Fruit fly (Drosophila melanogaster): ENCODE data around the gene E2f1.

Gene E2f1

dm6 chr3R:21605291-21605898 lies 55.3 kb downstream of the E2f1 start (continued):
- TF ChIP-seq Lpt (GFP tag; optimal IDR thresholded peaks at IDR 0.05) (peak; percentile 87), svp (GFP tag) (peak; percentile 90), CG8119 (GFP tag; IDR thresholded peaks at IDR 0.05) (no peak), Hr4 (GFP tag; optimal IDR thresholded peaks at IDR 0.05) (no peak), Ets96B (tag; optimal IDR thresholded peaks at IDR 0.05) (peak; percentile 22), topi (GFP tag; optimal IDR thresholded peaks at IDR 0.05) (no peak), Blimp-1 (GFP tag; optimal IDR thresholded peaks at IDR 0.05) (peak; percentile 73), CG1621 (tag; optimal IDR thresholded peaks at IDR 0.05) (peak; percentile 92), pdm3 (GFP tag; optimal IDR thresholded peaks at IDR 0.05) (peak; percentile 59), fd85E (GFP tag; optimal IDR thresholded peaks at IDR 0.05) (peak; percentile 47), CG6808 (GFP tag; optimal IDR thresholded peaks at IDR 0.05) (peak; percentile 98), CG6792 (GFP tag; optimal IDR thresholded peaks at IDR 0.05) (peak; percentile 16), CG6163 (GFP tag; IDR thresholded peaks at IDR 0.05) (no peak), spab (GFP tag; optimal IDR thresholded peaks at IDR 0.05) (peak; percentile 94), OdsH (GFP tag; optimal IDR thresholded peaks at IDR 0.05) (peak; percentile 30)

dm6 chr3R:21604564-21604963 lies 56.1 kb downstream of the E2f1 start:
- peak; percentile 82 for TF ChIP-seq svp (GFP tag)
- peak; percentile 64 for TF ChIP-seq eg (GFP tag; IDR thresholded peaks at IDR 0.05)
- no peak for TF ChIP-seq CG15336 (GFP tag; IDR thresholded peaks at IDR 0.05)
- peak; percentile 13 for TF ChIP-seq Lpt (GFP tag; optimal IDR thresholded peaks at IDR 0.05)
- TF ChIP-seq ss (GFP tag; optimal IDR thresholded peaks at IDR 0.05) = peak in 1 of 2 experiments; percentile 31

- TF ChIP-seq Ets96B (tag; optimal IDR thresholded peaks at IDR 0.05) (no peak), CG11294 (GFP tag; IDR thresholded peaks at IDR 0.05) (no peak), Ets21C (GFP tag; optimal IDR thresholded peaks at IDR 0.05) (no peak), CG10631 (GFP tag; optimal IDR thresholded peaks at IDR 0.05) (no peak), Hr39 (GFP tag; optimal IDR thresholded peaks at IDR 0.05) (no peak), fd59A (GFP tag; optimal IDR thresholded peaks at IDR 0.05) (no peak), Eip78C (GFP tag) (peak; percentile 2), CG8632 (GFP tag; optimal IDR thresholded peaks at IDR 0.05) (no peak), topi (GFP tag; optimal IDR thresholded peaks at IDR 0.05) (no peak), CG9139 (GFP tag; optimal IDR thresholded peaks at IDR 0.05) (no peak), CG4318 (GFP tag; optimal IDR thresholded peaks at IDR 0.05) (no peak), salr (GFP tag; optimal IDR thresholded peaks at IDR 0.05) (no peak), CG6854 (GFP tag; optimal IDR thresholded peaks at IDR 0.05) (no peak), Gug (GFP tag; IDR thresholded peaks at IDR 0.05) (no peak), svp (GFP tag) (no peak), vri (GFP tag; optimal IDR thresholded peaks at IDR 0.05) (no peak), Hr38 (GFP tag; optimal IDR thresholded peaks at IDR 0.05) (no peak), Sox15 (GFP tag; optimal IDR thresholded peaks at IDR 0.05) (no peak), CG34406 (GFP tag; optimal IDR thresholded peaks at IDR 0.05) (no peak), CG3032 (tag; optimal IDR thresholded peaks at IDR 0.05) (no peak), CG8119 (GFP tag; IDR thresholded peaks at IDR 0.05) (no peak), Lpt (GFP tag; optimal IDR thresholded peaks at IDR 0.05) (no peak), esn (GFP tag; optimal IDR thresholded peaks at IDR 0.05) (no peak), pdm3 (GFP tag; optimal IDR thresholded peaks at IDR 0.05) (no peak), Hr4 (GFP tag; optimal IDR thresholded peaks at IDR 0.05) (peak; percentile 30), CG1621 (tag; optimal IDR thresholded peaks at IDR 0.05) (no peak), CG32006 (GFP tag; optimal IDR thresholded peaks at IDR 0.05) (peak; percentile 41)
Observed at dm6 chr3R:21602688-21603031, 58.0 kb downstream of the E2f1 start.

All from whole organism, prepupa.